Worm (Caenorhabditis elegans): ENCODE results near the gene T22E5.6.

- TF ChIP-seq mep-1 (tag; optimal IDR thresholded peaks at IDR 0.05) = no peak
- no peak for TF ChIP-seq skn-1 (tag; optimal IDR thresholded peaks at IDR 0.05)
These were observed 14.3 kb upstream of the T22E5.6 start, which contains the start of gene ctsa-2 for ce11 chrX:6430510-6430909.
